Worm (Caenorhabditis elegans) whole organism, L4/young adult: ENCODE data around the gene F17H10.1.

Experiments
- W03F9.2 ChIP-seq: fragments of 150-350 bp; optimal IDR thresholded peaks from 2 replicates; lab custom pipeline; 2014; ENCODE audit warnings: missing biosample characterization, missing genetic modification characterization
- dao-5 ChIP-seq: sonication (generic microtip); optimal IDR thresholded peaks from 2 replicates; lab custom pipeline; 2016; ENCODE audit warnings: missing genotype, missing genetic modification characterization, moderate library complexity, missing compliant biosample characterization
- him-1 ChIP-seq: sonication (generic microtip); optimal IDR thresholded peaks from 2 replicates; lab custom pipeline; 2016; ENCODE audit warnings: missing genotype, missing genetic modification reagents, missing genetic modification characterization, missing compliant biosample characterization

ce11 chrX:13157112-13157768 is 52.2 kb downstream of the F17H10.1 start:
- TF ChIP-seq him-1 (tag; lab: Kevin White, UChicago) (no peak), dao-5 (tag; lab: Kevin White, UChicago) (no peak), W03F9.2 (tag; lab: Kevin White, UChicago) (no peak)
